Worm (Caenorhabditis elegans): Measurements from ENCODE around the gene unc-105.

The unc-105 gene

ce11 chrII:8078041-8078440 is 38.2 kb upstream of the unc-105 start, which contains the start of gene K02C4.5:
Gene K02C4.5, plus strand, starts transcription at chrII:8078435.
- TF ChIP-seq unc-62 (GFP tag; optimal IDR thresholded peaks at IDR 0.05): peak; percentile 64
- no peak for TF ChIP-seq snpc-3.4 (tag; optimal IDR thresholded peaks at IDR 0.05)
- no peak for TF ChIP-seq C06A6.2 (GFP tag; conservative IDR thresholded peaks at IDR 0.05)
- peak; percentile 82 for TF ChIP-seq nhr-80 (tag; optimal IDR thresholded peaks at IDR 0.05)
- peak; percentile 29 for TF ChIP-seq attf-5 (GFP tag; optimal IDR thresholded peaks at IDR 0.05)
- TF ChIP-seq ekl-4 (GFP tag; IDR thresholded peaks at IDR 0.05): no peak
- TF ChIP-seq chd-7 (tag; optimal IDR thresholded peaks at IDR 0.05): no peak
- TF ChIP-seq aptf-2 (GFP tag; conservative IDR thresholded peaks at IDR 0.05): no peak
- TF ChIP-seq snpc-1.1 (tag; optimal IDR thresholded peaks at IDR 0.05; ENCODE audit: insufficient read depth): no peak
- TF ChIP-seq ztf-26 (tag; optimal IDR thresholded peaks at IDR 0.05): no peak
- no peak for TF ChIP-seq F10E7.11 (tag; optimal IDR thresholded peaks at IDR 0.05)
- no peak for TF ChIP-seq madf-8 (GFP tag; conservative IDR thresholded peaks at IDR 0.05)
- no peak for TF ChIP-seq mes-4 (tag; optimal IDR thresholded peaks at IDR 0.05)
- TF ChIP-seq let-607 (tag; optimal IDR thresholded peaks at IDR 0.05): peak; percentile 38 to 48
- no peak for TF ChIP-seq tbp1 (GFP tag; optimal IDR thresholded peaks at IDR 0.05)
- TF ChIP-seq lin-54 (GFP tag; optimal IDR thresholded peaks at IDR 0.05): no peak
- peak; percentile 6 for TF ChIP-seq ztf-18 (tag; optimal IDR thresholded peaks at IDR 0.05)
- TF ChIP-seq hrde-1 (tag; optimal IDR thresholded peaks at IDR 0.05; ENCODE audit: borderline replicate concordance): no peak
- no peak for TF ChIP-seq cebp-1 (GFP tag; IDR thresholded peaks at IDR 0.05)
- peak; percentile 16 for TF ChIP-seq cebp-1 (tag; optimal IDR thresholded peaks at IDR 0.05)
- no peak for TF ChIP-seq aptf-3 (GFP tag; IDR thresholded peaks at IDR 0.05)
- TF ChIP-seq ztf-22 (GFP tag; optimal IDR thresholded peaks at IDR 0.05): no peak
- TF ChIP-seq lsl-1 (GFP tag; optimal IDR thresholded peaks at IDR 0.05): no peak
- no peak for TF ChIP-seq dox-1 (GFP tag; IDR thresholded peaks at IDR 0.05)
- TF ChIP-seq zim-3 (tag; optimal IDR thresholded peaks at IDR 0.05): no peak
- no peak for TF ChIP-seq rpc-1 (optimal IDR thresholded peaks at IDR 0.05)
- no peak for TF ChIP-seq rpc-1 (tag; optimal IDR thresholded peaks at IDR 0.05)
- no peak for TF ChIP-seq ceh-58 (GFP tag; IDR thresholded peaks at IDR 0.05)

ce11 chrII:8086803-8087202 is 29.5 kb upstream of the unc-105 start, which contains the start of gene K02C4.3:
Gene K02C4.3, minus strand, starts transcription at chrII:8086853.
- no peak for TF ChIP-seq aptf-3 (GFP tag; IDR thresholded peaks at IDR 0.05)
- TF ChIP-seq ZK185.1 (tag; optimal IDR thresholded peaks at IDR 0.05; ENCODE audit: poor library complexity, severe bottlenecking): peak; percentile 37
- no peak for TF ChIP-seq cebp-1 (GFP tag; IDR thresholded peaks at IDR 0.05)
- no peak for TF ChIP-seq cebp-1 (tag; optimal IDR thresholded peaks at IDR 0.05)
- TF ChIP-seq xnd-1 (tag; optimal IDR thresholded peaks at IDR 0.05): no peak
- peak; percentile 69 for TF ChIP-seq lin-54 (GFP tag; optimal IDR thresholded peaks at IDR 0.05)
- peak; percentile 32; the same call in 1 of the 2 replicates for TF ChIP-seq dox-1 (GFP tag; IDR thresholded peaks at IDR 0.05)
- TF ChIP-seq F39B2.1 (GFP tag; IDR thresholded peaks at IDR 0.05): 0 out of 2 replicates have a peak, but pooled peaks have one; percentile 25
- no peak for TF ChIP-seq nhr-90 (tag; optimal IDR thresholded peaks at IDR 0.05)
- no peak for TF ChIP-seq snpc-4 (GFP tag; optimal IDR thresholded peaks at IDR 0.05)
- peak; percentile 45 to 74 (median 73) for TF ChIP-seq snpc-4 (tag; optimal IDR thresholded peaks at IDR 0.05)
- no peak for TF ChIP-seq ztf-25 (GFP tag; IDR thresholded peaks at IDR 0.05)
- no peak for TF ChIP-seq ztf-26 (tag; optimal IDR thresholded peaks at IDR 0.05)
- peak; percentile 27 for TF ChIP-seq attf-5 (GFP tag; optimal IDR thresholded peaks at IDR 0.05)
- no peak for TF ChIP-seq lsy-27 (tag; optimal IDR thresholded peaks at IDR 0.05; ENCODE audit: borderline replicate concordance, insufficient read depth)
- peak; percentile 37 for TF ChIP-seq lin-40 (tag; optimal IDR thresholded peaks at IDR 0.05)
- peak; percentile 75 for TF ChIP-seq mcd-1 (GFP tag; IDR thresholded peaks at IDR 0.05)
- no peak for TF ChIP-seq nhr-27 (tag; optimal IDR thresholded peaks at IDR 0.05)
- no peak for TF ChIP-seq ceh-27 (GFP tag; optimal IDR thresholded peaks at IDR 0.05)
- TF ChIP-seq dpff-1 (tag; optimal IDR thresholded peaks at IDR 0.05): no peak
- TF ChIP-seq F52B5.7 (tag; optimal IDR thresholded peaks at IDR 0.05): no peak
- TF ChIP-seq F37B4.10 (GFP tag; IDR thresholded peaks at IDR 0.05): no peak
- TF ChIP-seq ztf-3 (GFP tag; optimal IDR thresholded peaks at IDR 0.05): no peak
- TF ChIP-seq B0336.3 (GFP tag; IDR thresholded peaks at IDR 0.05): no peak
- peak; percentile 37; the same call in 1 of the 2 replicates for TF ChIP-seq F33H1.4 (GFP tag; IDR thresholded peaks at IDR 0.05)
- TF ChIP-seq Y67H2A.10 (GFP tag; conservative IDR thresholded peaks at IDR 0.05): no peak
- peak; percentile 34 for TF ChIP-seq snpc-1.1 (tag; optimal IDR thresholded peaks at IDR 0.05; ENCODE audit: insufficient read depth)

Data from whole organism, young adult.